Fruit fly (Drosophila melanogaster) whole organism, embryonic: ENCODE results near the gene CG17707.

Source experiments
- Abd-B ChIP-seq: fragments of 200-800 bp; sonication (Bioruptor generic); optimal IDR thresholded peaks from 2 replicates; lab custom pipeline; 2018; ENCODE audit warnings: missing biosample characterization, mild to moderate bottlenecking, missing genetic modification characterization, moderate library complexity
- Bgb ChIP-seq: fragments of 200-800 bp; sonication (Bioruptor generic); IDR thresholded peaks from 2 replicates; pipeline ENCODE4 v1.3.6; 2022; ENCODE audit warnings: missing biosample characterization, missing genetic modification characterization; ENCODE audit not compliant: partially characterized antibody
- CG10431 ChIP-seq: fragments of 200-800 bp; sonication (Bioruptor generic); optimal IDR thresholded peaks from 3 replicates; lab custom pipeline; 2018; ENCODE audit warnings: missing biosample characterization, mild to moderate bottlenecking, missing genetic modification characterization
- CG10543 ChIP-seq: fragments of 200-800 bp; sonication (Bioruptor generic); optimal IDR thresholded peaks from 3 replicates; lab custom pipeline; 2017; ENCODE audit warnings: missing biosample characterization, mild to moderate bottlenecking, missing genetic modification characterization, moderate library complexity
- CG10959 ChIP-seq: fragments of 200-800 bp; sonication (Bioruptor generic); IDR thresholded peaks from 2 replicates; pipeline ENCODE4 v1.3.6; 2022; ENCODE audit warnings: missing biosample characterization, missing genetic modification characterization
- CG11093 ChIP-seq: fragments of 200-800 bp; sonication (Bioruptor generic); IDR thresholded peaks from 3 replicates; pipeline ENCODE4 v1.3.6; 2022; ENCODE audit warnings: missing biosample characterization, missing genetic modification characterization
- CG11504 ChIP-seq: fragments of 200-800 bp; sonication (Bioruptor generic); optimal IDR thresholded peaks from 3 replicates; lab custom pipeline; 2019; ENCODE audit warnings: missing biosample characterization, mild to moderate bottlenecking, missing genetic modification characterization, moderate library complexity
- CG13296 ChIP-seq: fragments of 200-800 bp; sonication (Bioruptor generic); optimal IDR thresholded peaks from 3 replicates; lab custom pipeline; 2018; ENCODE audit warnings: missing biosample characterization, mild to moderate bottlenecking, missing genetic modification characterization
- CG13424 ChIP-seq: fragments of 200-800 bp; sonication (Bioruptor generic); optimal IDR thresholded peaks from 2 replicates; lab custom pipeline; 2019; ENCODE audit warnings: missing biosample characterization, mild to moderate bottlenecking, missing genetic modification characterization, moderate library complexity
- CG1602 ChIP-seq: fragments of 200-800 bp; sonication (Bioruptor generic); optimal IDR thresholded peaks from 3 replicates; lab custom pipeline; 2016; ENCODE audit warnings: missing biosample characterization, missing genetic modification characterization
- CG2129 ChIP-seq: fragments of 200-800 bp; sonication (Bioruptor generic); IDR thresholded peaks from 2 replicates; pipeline ENCODE4 v1.3.6; 2022; ENCODE audit warnings: missing biosample characterization, missing genetic modification characterization; ENCODE audit not compliant: partially characterized antibody
- CG34376 ChIP-seq: fragments of 200-800 bp; sonication (Bioruptor generic); optimal IDR thresholded peaks from 2 replicates; lab custom pipeline; 2018; ENCODE audit warnings: missing biosample characterization, mild to moderate bottlenecking, missing genetic modification characterization
- CG42726 ChIP-seq: fragments of 200-800 bp; sonication (Bioruptor generic); IDR thresholded peaks from 2 replicates; pipeline ENCODE4 v1.3.6; 2022; ENCODE audit warnings: missing biosample characterization, missing genetic modification characterization; ENCODE audit not compliant: partially characterized antibody
- CG4424 ChIP-seq: fragments of 200-800 bp; sonication (Bioruptor generic); optimal IDR thresholded peaks from 3 replicates; lab custom pipeline; 2016; ENCODE audit warnings: missing biosample characterization, missing genetic modification characterization
- CG4617 ChIP-seq: fragments of 200-800 bp; sonication (Bioruptor generic); optimal IDR thresholded peaks from 3 replicates; lab custom pipeline; 2016; ENCODE audit warnings: missing biosample characterization, missing genetic modification characterization, borderline replicate concordance
- CG4854 ChIP-seq: fragments of 200-800 bp; sonication (Bioruptor generic); optimal IDR thresholded peaks from 2 replicates; lab custom pipeline; 2016; ENCODE audit warnings: missing biosample characterization, missing genetic modification characterization, inconsistent platforms
- CG7963 ChIP-seq: fragments of 200-800 bp; sonication (Bioruptor generic); IDR thresholded peaks from 3 replicates; pipeline ENCODE4 v1.3.6; 2022; ENCODE audit warnings: missing biosample characterization, missing genetic modification characterization; ENCODE audit not compliant: partially characterized antibody
- CG9797 ChIP-seq: fragments of 200-800 bp; sonication (Bioruptor generic); optimal IDR thresholded peaks from 3 replicates; lab custom pipeline; 2018; ENCODE audit warnings: missing biosample characterization, mild to moderate bottlenecking, missing genetic modification characterization
- CrebB ChIP-seq: fragments of 200-800 bp; sonication (Bioruptor generic); optimal IDR thresholded peaks from 3 replicates; lab custom pipeline; 2018; ENCODE audit warnings: missing biosample characterization, mild to moderate bottlenecking, missing genetic modification characterization
- Doc3 ChIP-seq: fragments of 200-800 bp; sonication (Bioruptor generic); IDR thresholded peaks from 3 replicates; pipeline ENCODE4 v1.3.6; 2022; ENCODE audit warnings: missing biosample characterization, missing genetic modification characterization; ENCODE audit not compliant: partially characterized antibody
- Dp ChIP-seq: fragments of 200-800 bp; sonication (Bioruptor generic); optimal IDR thresholded peaks from 2 replicates; lab custom pipeline; 2018; ENCODE audit warnings: missing biosample characterization, mild to moderate bottlenecking, missing genetic modification characterization, moderate library complexity
- Ets65A ChIP-seq: fragments of 200-800 bp; sonication (Bioruptor generic); peaks from one replicate; lab custom pipeline; 2016; ENCODE audit warnings: missing biosample characterization, missing genetic modification characterization
- Gsc ChIP-seq: fragments of 200-800 bp; sonication (Bioruptor generic); IDR thresholded peaks from 2 replicates; pipeline ENCODE4 v1.3.6; 2022; ENCODE audit warnings: missing biosample characterization, missing genetic modification characterization
- HmgZ ChIP-seq: fragments of 200-800 bp; sonication (Bioruptor generic); optimal IDR thresholded peaks from 2 replicates; lab custom pipeline; 2018; ENCODE audit warnings: missing biosample characterization, mild to moderate bottlenecking, missing genetic modification characterization
- Lpt ChIP-seq: fragments of >200 bp; optimal IDR thresholded peaks from 2 replicates; lab custom pipeline; 2018; ENCODE audit warnings: missing biosample characterization, missing genetic modification characterization
- MBD-R2 ChIP-seq: fragments of 200-800 bp; sonication (Bioruptor generic); IDR thresholded peaks from 2 replicates; pipeline ENCODE4 v1.3.6; 2022; ENCODE audit warnings: missing biosample characterization, missing genetic modification characterization
- Med ChIP-seq: fragments of 200-800 bp; sonication (Bioruptor generic); peaks from one replicate; lab custom pipeline; 2016; ENCODE audit warnings: missing biosample characterization, missing genetic modification characterization, mild to moderate bottlenecking, inconsistent platforms, moderate library complexity
- Pdp1 ChIP-seq, 2 experiments: fragments of 200-800 bp; sonication (Bioruptor generic); optimal IDR thresholded peaks; 3 replicates each; lab custom pipeline; 2016; ENCODE audit warnings: missing biosample characterization in 2 of 2, missing genetic modification characterization in 2 of 2, mild to moderate bottlenecking in 1 of 2, moderate library complexity in 1 of 2
- Scr ChIP-seq: fragments of 200-800 bp; sonication (Bioruptor generic); IDR thresholded peaks from 2 replicates; pipeline ENCODE4 v1.3.6; 2022; ENCODE audit warnings: missing biosample characterization, missing genetic modification characterization; ENCODE audit not compliant: partially characterized antibody
- Sin3A ChIP-seq: fragments of >200 bp; optimal IDR thresholded peaks from 2 replicates; lab custom pipeline; 2018
- Vsx1 ChIP-seq: fragments of 200-800 bp; sonication (Bioruptor generic); optimal IDR thresholded peaks from 2 replicates; lab custom pipeline; 2017; ENCODE audit warnings: missing biosample characterization, mild to moderate bottlenecking, missing genetic modification characterization, missing genetic modification reagents
- Xrp1 ChIP-seq: fragments of 200-800 bp; sonication (Bioruptor generic); IDR thresholded peaks from 2 replicates; pipeline ENCODE4 v1.3.6; 2022; ENCODE audit warnings: missing biosample characterization, missing genetic modification characterization
- ap ChIP-seq: fragments of 200-800 bp; sonication (Bioruptor generic); IDR thresholded peaks from 2 replicates; pipeline ENCODE4 v1.3.6; 2022; ENCODE audit warnings: missing biosample characterization, missing genetic modification characterization
- da ChIP-seq: fragments of 200-800 bp; sonication (Bioruptor generic); optimal IDR thresholded peaks from 2 replicates; lab custom pipeline; 2016; ENCODE audit warnings: missing biosample characterization, missing genetic modification characterization
- ftz-f1 ChIP-seq: fragments of 200-800 bp; sonication (Bioruptor generic); optimal IDR thresholded peaks from 2 replicates; lab custom pipeline; 2016; ENCODE audit warnings: missing biosample characterization, missing genetic modification characterization
- hkb ChIP-seq, 2 experiments: fragments of 200-800 bp in 1 of 2; fragments of >200 bp in 1 of 2; sonication (Bioruptor generic) in 1 of 2; IDR thresholded peaks in 1 of 2; optimal IDR thresholded peaks in 1 of 2; 2 replicates each; pipeline versions ENCODE4 v1.3.6 to Lab custom; 2017 to 2022; ENCODE audit warnings: missing biosample characterization in 1 of 2, missing genetic modification characterization in 1 of 2
- inv ChIP-seq: fragments of 200-800 bp; sonication (Bioruptor generic); IDR thresholded peaks from 2 replicates; pipeline ENCODE4 v1.3.6; 2022; ENCODE audit warnings: missing biosample characterization, missing genetic modification characterization; ENCODE audit not compliant: partially characterized antibody
- kah ChIP-seq: fragments of 200-800 bp; sonication (Bioruptor generic); optimal IDR thresholded peaks from 2 replicates; lab custom pipeline; 2018; ENCODE audit warnings: missing biosample characterization, mild to moderate bottlenecking, missing genetic modification characterization
- lilli ChIP-seq: fragments of 200-800 bp; sonication (Bioruptor generic); optimal IDR thresholded peaks from 3 replicates; lab custom pipeline; 2016; ENCODE audit warnings: missing biosample characterization, missing genetic modification characterization
- pfk ChIP-seq: fragments of 200-800 bp; sonication (Bioruptor generic); optimal IDR thresholded peaks from 2 replicates; lab custom pipeline; 2018; ENCODE audit warnings: missing biosample characterization, mild to moderate bottlenecking, missing genetic modification characterization, moderate library complexity
- phol ChIP-seq: fragments of 200-800 bp; sonication (Bioruptor generic); optimal IDR thresholded peaks from 3 replicates; lab custom pipeline; 2018; ENCODE audit warnings: missing biosample characterization, mild to moderate bottlenecking, missing genetic modification characterization, moderate library complexity
- repo ChIP-seq: fragments of 200-800 bp; sonication (Bioruptor generic); optimal IDR thresholded peaks from 2 replicates; lab custom pipeline; 2016; ENCODE audit warnings: missing biosample characterization, missing genetic modification characterization
- row ChIP-seq: fragments of 200-800 bp; sonication (Bioruptor generic); IDR thresholded peaks from 3 replicates; pipeline ENCODE4 v1.3.6; 2022; ENCODE audit warnings: missing biosample characterization, missing genetic modification characterization
- sc ChIP-seq, 3 experiments: fragments of >200 bp in 2 of 3; fragments of 200-800 bp in 1 of 3; sonication (Bioruptor generic) in 1 of 3; optimal IDR thresholded peaks; 2 replicates in 2 of 3; 3 replicates in 1 of 3; lab custom pipeline; 2017; ENCODE audit warnings: mild to moderate bottlenecking in 1 of 3, missing biosample characterization in 1 of 3, missing genetic modification characterization in 1 of 3, missing genetic modification reagents in 1 of 3
- sisA ChIP-seq: fragments of 200-800 bp; sonication (Bioruptor generic); IDR thresholded peaks from 2 replicates; pipeline ENCODE4 v1.3.6; 2022; ENCODE audit warnings: missing biosample characterization, missing genetic modification characterization
- so ChIP-seq: fragments of 200-800 bp; sonication (Bioruptor generic); IDR thresholded peaks from 3 replicates; pipeline ENCODE4 v1.3.6; 2022; ENCODE audit warnings: missing biosample characterization, missing genetic modification characterization
- tna ChIP-seq: fragments of 200-800 bp; sonication (Bioruptor generic); IDR thresholded peaks from 2 replicates; pipeline ENCODE4 v1.3.6; 2022; ENCODE audit warnings: missing biosample characterization, missing genetic modification characterization; ENCODE audit not compliant: partially characterized antibody
- toy ChIP-seq: fragments of 200-800 bp; sonication (Bioruptor generic); IDR thresholded peaks from 2 replicates; pipeline ENCODE4 v1.3.6; 2022; ENCODE audit warnings: missing biosample characterization, missing genetic modification characterization

CG17707 gene

DNA sequence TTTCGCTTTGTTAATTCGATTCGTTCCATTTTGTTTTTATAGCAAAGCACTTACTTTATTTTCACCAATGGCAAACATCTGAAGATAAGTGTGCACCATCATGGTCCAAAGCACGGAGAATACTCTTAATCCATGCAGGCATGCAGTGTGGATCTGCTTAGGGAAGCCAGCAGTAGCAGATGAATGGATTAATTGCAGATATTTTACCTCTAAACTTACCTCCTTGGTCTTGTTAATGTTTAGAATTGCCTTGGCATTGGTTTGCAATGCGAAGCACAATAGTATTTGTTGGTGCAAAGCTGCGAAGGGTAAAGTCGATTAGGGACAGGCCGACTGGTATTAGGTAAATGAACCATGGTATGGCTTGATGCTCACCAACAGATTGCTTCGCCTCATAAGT lies 3.1 kb downstream of the CG17707 start:
- TF ChIP-seq Ets65A (GFP tag; lab: Kevin White, UChicago) (peak; percentile 93), Sin3A (no peak)

DNA sequence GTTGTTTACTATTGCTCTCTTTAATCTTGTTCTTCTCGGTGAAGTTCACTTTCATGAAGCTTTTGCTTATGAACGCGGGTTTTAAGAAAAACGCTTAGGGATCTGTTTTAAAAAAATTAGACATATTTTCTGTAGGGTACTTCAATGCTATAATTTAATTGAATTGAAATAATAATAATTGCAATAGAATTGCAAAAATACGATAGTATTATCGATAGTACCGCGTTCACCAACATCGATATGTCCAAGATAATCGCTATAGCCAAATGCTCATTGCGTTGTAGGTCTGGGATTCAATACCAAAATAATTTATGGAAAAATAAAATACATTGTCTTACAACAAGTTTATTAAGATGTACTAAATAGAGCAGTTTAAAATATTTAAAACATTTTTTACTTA lies 6.3 kb downstream of the CG17707 start:
- peak; percentile 54; the same call in 1 of the 2 replicates for TF ChIP-seq MBD-R2 (GFP tag; lab: Robert Waterston, UW)
- TF ChIP-seq tna = peak; percentile 72
- TF ChIP-seq kah = no peak
- no peak for TF ChIP-seq da (GFP tag; lab: Kevin White, UChicago)
- no peak for TF ChIP-seq phol (tag; lab: Kevin White, UChicago)
- no peak for TF ChIP-seq CG10959 (GFP tag; lab: Robert Waterston, UW)
- peak; percentile 67; the same call in 2 of the 3 replicates for TF ChIP-seq CG7963 (GFP tag; lab: Robert Waterston, UW)
- no peak for TF ChIP-seq ap (GFP tag; lab: Robert Waterston, UW)
- TF ChIP-seq Sin3A = no peak
- TF ChIP-seq toy (GFP tag; lab: Robert Waterston, UW) = no peak
- TF ChIP-seq sisA (GFP tag; lab: Robert Waterston, UW) = no peak
- no peak for TF ChIP-seq pfk
- TF ChIP-seq Scr (GFP tag; lab: Robert Waterston, UW) = peak; percentile 87
- TF ChIP-seq CG1602 (GFP tag; lab: Kevin White, UChicago) = no peak
- no peak for TF ChIP-seq CG13296
- no peak for TF ChIP-seq repo
- TF ChIP-seq Xrp1 (GFP tag; lab: Robert Waterston, UW) = no peak
- TF ChIP-seq Vsx1 (GFP tag; lab: Kevin White, UChicago) = no peak
- no peak for TF ChIP-seq CrebB (tag; lab: Kevin White, UChicago)
- peak; percentile 52; the same call in 1 of the 2 replicates for TF ChIP-seq CG42726 (GFP tag; lab: Robert Waterston, UW)
- TF ChIP-seq lilli (GFP tag; lab: Kevin White, UChicago) = peak; percentile 20
- TF ChIP-seq so (GFP tag; lab: Robert Waterston, UW) = no peak
- TF ChIP-seq hkb (optimal IDR thresholded peaks at IDR 0.05; lab: Kevin White, UChicago) = no peak
- no peak for TF ChIP-seq hkb (GFP tag; IDR thresholded peaks at IDR 0.05; lab: Robert Waterston, UW)
- TF ChIP-seq Abd-B (GFP tag; lab: Kevin White, UChicago) = no peak
- no peak for TF ChIP-seq sc (optimal IDR thresholded peaks at IDR 0.05; lab: Kevin White, UChicago)
- no peak for TF ChIP-seq sc (GFP tag; optimal IDR thresholded peaks at IDR 0.05; lab: Kevin White, UChicago)
- no peak for TF ChIP-seq CG4424
- TF ChIP-seq Bgb (GFP tag; lab: Robert Waterston, UW) = peak; percentile 82
- no peak for TF ChIP-seq CG11093
- TF ChIP-seq Doc3 (GFP tag; lab: Robert Waterston, UW) = peak; percentile 83
- peak; percentile 58 for TF ChIP-seq Med
- no peak for TF ChIP-seq Lpt (GFP tag; lab: Kevin White, UChicago)
- no peak for TF ChIP-seq CG11504 (tag; lab: Kevin White, UChicago)
- peak in 1 of 2 experiments; percentile 19 for TF ChIP-seq Pdp1 (GFP tag; optimal IDR thresholded peaks at IDR 0.05; lab: Kevin White, UChicago)
- TF ChIP-seq CG10431 (GFP tag; lab: Kevin White, UChicago) = no peak
- TF ChIP-seq Dp = peak; percentile 19
- TF ChIP-seq row (GFP tag; lab: Robert Waterston, UW) = peak; percentile 39; the same call in 2 of the 3 replicates
- TF ChIP-seq CG4854 (GFP tag; lab: Kevin White, UChicago) = no peak
- no peak for TF ChIP-seq CG10543 (GFP tag; lab: Kevin White, UChicago)
- TF ChIP-seq CG13424 (tag; lab: Kevin White, UChicago) = no peak
- TF ChIP-seq inv = peak; percentile 69
- no peak for TF ChIP-seq Gsc (GFP tag; lab: Robert Waterston, UW)
- TF ChIP-seq CG4617 (GFP tag; lab: Kevin White, UChicago) = no peak
- peak; percentile 27 for TF ChIP-seq HmgZ (tag; lab: Kevin White, UChicago)
- TF ChIP-seq CG34376 (GFP tag; lab: Kevin White, UChicago) = no peak
- no peak for TF ChIP-seq CG9797
- TF ChIP-seq CG2129 = peak; percentile 72
- no peak for TF ChIP-seq ftz-f1 (GFP tag; lab: Kevin White, UChicago)
